Worm (Caenorhabditis elegans) whole organism, early embryonic: ENCODE measurements around the gene math-41.

ENCODE experiments used
- hmbx-1 ChIP-seq: sonication (generic microtip); optimal IDR thresholded peaks from 2 replicates; lab custom pipeline; 2016; ENCODE audit warnings: mild to moderate bottlenecking, missing genetic modification characterization, missing compliant biosample characterization
- pes-1 ChIP-seq: fragments of 200-800 bp; sonication (Bioruptor generic); IDR thresholded peaks from 2 replicates; pipeline ENCODE4 v1.3.6; 2022; ENCODE audit warnings: missing genetic modification reagents, missing genetic modification characterization, missing compliant biosample characterization

DNA sequence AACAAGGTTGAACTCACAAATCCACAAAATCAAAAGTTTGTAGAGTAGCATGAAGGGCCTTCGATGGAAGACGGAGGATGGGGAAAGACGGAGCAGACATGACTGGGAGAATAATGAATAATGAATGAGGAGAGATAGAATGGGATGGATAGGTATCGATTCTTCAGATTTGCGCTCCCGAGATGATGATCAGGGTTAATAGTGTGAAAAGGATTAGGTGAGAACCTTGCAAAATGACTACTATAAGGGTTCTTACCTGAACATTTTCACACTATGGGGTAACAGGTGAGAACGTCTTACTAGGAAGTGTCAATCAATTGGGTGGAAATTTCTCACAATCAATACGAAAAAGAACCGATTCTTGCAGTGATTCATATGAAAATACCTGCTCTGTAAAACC, 25.9 kb downstream of the math-41 start, which contains the start of gene fbxb-96:
- TF ChIP-seq pes-1 (no peak), hmbx-1 (tag; lab: Kevin White, UChicago) (no peak)
